Worm (Caenorhabditis elegans): ENCODE data around the gene marb-1.

Gene marb-1

ce11 chrIV:12238851-12239250 lies 30.0 kb upstream of the marb-1 start, which contains the start of gene sre-19:
sre-19 (minus strand) TSS chrIV:12238951.
- TF ChIP-seq snu-23 (GFP tag; optimal IDR thresholded peaks at IDR 0.05) (no peak), nhr-76 (tag; optimal IDR thresholded peaks at IDR 0.05) (no peak), efl-3 (GFP tag; optimal IDR thresholded peaks at IDR 0.05) (no peak), tlp-1 (tag; optimal IDR thresholded peaks at IDR 0.05) (no peak), alr-1 (tag; optimal IDR thresholded peaks at IDR 0.05; ENCODE audit: borderline replicate concordance) (no peak), ceh-63 (GFP tag; optimal IDR thresholded peaks at IDR 0.05) (no peak), nhr-85 (tag) (no peak), aly-2 (tag; optimal IDR thresholded peaks at IDR 0.05) (no peak), unc-30 (tag; optimal IDR thresholded peaks at IDR 0.05) (no peak)

DNA sequence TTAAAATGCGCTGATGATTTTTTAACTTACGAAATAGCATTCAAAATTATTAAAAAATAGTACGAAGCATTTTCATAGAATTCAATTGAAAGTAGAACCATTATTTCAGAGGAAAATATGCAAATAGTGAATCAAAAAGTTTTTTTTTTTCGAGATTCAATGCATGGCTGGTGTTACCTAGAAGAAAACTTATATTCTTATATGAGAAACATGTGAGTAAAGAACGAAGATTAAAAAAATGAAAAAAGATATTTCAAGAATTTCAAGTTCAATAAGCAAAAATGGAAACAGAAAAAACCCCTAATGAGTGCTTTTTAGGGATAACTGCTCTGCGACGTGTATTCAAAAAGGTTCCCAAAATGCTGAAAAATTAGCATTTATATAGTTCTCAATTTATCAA lies 27.2 kb upstream of the marb-1 start, which contains the start of gene sre-16:
TSS of gene sre-16 (minus strand) at position 101 of the 400 bp plus-strand sequence.
- peak; percentile 31 for TF ChIP-seq fkh-8 (tag; optimal IDR thresholded peaks at IDR 0.05)
- TF ChIP-seq ceh-8 (GFP tag; optimal IDR thresholded peaks at IDR 0.05), result no peak

ce11 chrIV:12229679-12230078 lies 20.9 kb upstream of the marb-1 start, which contains the start of gene sre-18:
sre-18 (minus strand) TSS chrIV:12229779.
- TF ChIP-seq lsy-2 (tag; optimal IDR thresholded peaks at IDR 0.05) (no peak), unc-86 (tag; optimal IDR thresholded peaks at IDR 0.05) (no peak), pqm-1 (tag; optimal IDR thresholded peaks at IDR 0.05) (no peak), elt-3 (tag; optimal IDR thresholded peaks at IDR 0.05) (no peak), lin-39 (tag; optimal IDR thresholded peaks at IDR 0.05) (no peak), pag-3 (tag; optimal IDR thresholded peaks at IDR 0.05; ENCODE audit: borderline replicate concordance, insufficient read depth) (no peak), mdl-1 (tag; optimal IDR thresholded peaks at IDR 0.05) (no peak), fkh-10 (GFP tag; optimal IDR thresholded peaks at IDR 0.05) (no peak), tlp-1 (tag; optimal IDR thresholded peaks at IDR 0.05) (no peak), C04F5.9 (tag; optimal IDR thresholded peaks at IDR 0.05) (no peak), lin-13 (GFP tag; optimal IDR thresholded peaks at IDR 0.05) (no peak), ama-1 (optimal IDR thresholded peaks at IDR 0.05) (no peak), sup-37 (GFP tag; optimal IDR thresholded peaks at IDR 0.05) (no peak), fkh-4 (tag; optimal IDR thresholded peaks at IDR 0.05; ENCODE audit: borderline replicate concordance) (no peak), dsc-1 (tag; optimal IDR thresholded peaks at IDR 0.05) (no peak), efl-1 (optimal IDR thresholded peaks at IDR 0.05) (no peak), efl-1 (GFP tag; optimal IDR thresholded peaks at IDR 0.05 in 1 of 2) (no peak), C16A3.4 (tag; optimal IDR thresholded peaks at IDR 0.05) (no peak), nhr-237 (tag; optimal IDR thresholded peaks at IDR 0.05) (no peak), ceh-90 (tag; optimal IDR thresholded peaks at IDR 0.05) (no peak)

DNA sequence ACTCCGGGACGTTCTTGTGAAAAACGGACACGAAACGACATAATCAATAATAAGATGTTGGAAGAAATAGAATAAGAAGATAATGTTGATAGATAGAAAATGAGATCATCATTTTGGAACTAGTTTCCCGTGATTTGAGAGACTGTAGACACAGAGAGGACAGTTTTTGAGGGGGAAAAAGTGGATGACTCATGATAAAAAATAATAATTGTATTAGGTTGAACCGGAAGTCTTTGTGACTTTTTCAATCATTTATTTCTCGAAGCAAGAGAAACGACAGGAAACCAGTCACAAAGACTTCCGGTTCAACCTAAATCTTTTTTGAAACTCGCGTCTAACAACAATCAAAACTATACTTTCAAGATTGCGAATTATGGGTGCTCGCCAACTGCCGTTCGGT lies 18.2 kb upstream of the marb-1 start, which contains the start of gene mlt-3:
TSS of gene mlt-3 (minus strand) at position 101 of the 400 bp plus-strand sequence.
- TF ChIP-seq nhr-85 (tag), result peak; percentile 20
- peak; percentile 21 for TF ChIP-seq blmp-1 (tag; optimal IDR thresholded peaks at IDR 0.05)
- no peak for TF ChIP-seq swsn-7 (tag; optimal IDR thresholded peaks at IDR 0.05)

- TF ChIP-seq mab-9 (GFP tag; IDR thresholded peaks at IDR 0.05) (no peak), jun-1 (tag; optimal IDR thresholded peaks at IDR 0.05) (no peak), nhr-84 (tag; optimal IDR thresholded peaks at IDR 0.05) (no peak)
These were observed 10.5 kb upstream of the marb-1 start, which contains the start of gene F35G2.5 for ce11 chrIV:12219309-12219708. F35G2.5 (plus strand) TSS chrIV:12219609.

DNA sequence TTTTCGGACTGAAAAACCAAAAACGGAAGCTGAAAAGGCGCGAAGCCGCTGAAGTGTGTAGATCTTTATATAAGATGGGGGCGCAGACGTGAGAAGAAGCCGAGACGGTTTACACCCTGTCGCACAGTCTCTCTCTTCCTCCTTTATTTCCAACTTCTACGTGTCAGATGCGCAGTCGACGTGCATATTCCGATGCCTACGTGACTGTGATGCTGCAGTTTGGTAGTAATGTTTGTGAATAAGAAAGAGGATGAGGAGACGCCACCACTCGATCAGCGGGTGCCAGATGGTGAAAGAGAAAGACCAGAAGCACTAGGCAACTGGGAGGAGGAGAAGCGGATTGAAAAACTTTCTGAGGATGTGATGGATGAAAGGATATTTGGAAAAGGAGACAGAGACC lies 9.4 kb upstream of the marb-1 start:
- TF ChIP-seq blmp-1 (tag; optimal IDR thresholded peaks at IDR 0.05) (peak; percentile 27), elt-3 (tag; optimal IDR thresholded peaks at IDR 0.05) (no peak)

All from whole organism, L1 larva.